Fruit fly (Drosophila melanogaster): ENCODE results near the gene Syx7.

The Syx7 gene

DNA sequence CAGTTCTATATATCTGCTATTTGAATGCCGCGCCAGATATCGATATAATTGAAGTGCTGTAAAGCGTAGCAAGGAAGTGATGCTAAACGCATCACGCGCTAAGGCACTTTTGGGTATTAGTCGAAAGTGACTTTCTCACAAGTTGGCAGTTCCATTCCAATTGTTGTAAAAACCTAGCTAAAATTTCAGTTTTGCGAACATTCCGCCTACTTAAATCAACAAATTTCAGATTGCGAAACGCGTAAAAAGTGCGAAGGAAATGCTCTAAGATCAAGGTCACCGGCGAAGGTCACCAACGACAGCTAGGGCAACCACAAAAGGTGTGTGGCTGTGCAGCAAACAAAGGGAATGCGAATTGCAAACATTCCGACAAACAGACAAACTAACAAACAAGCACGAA, at the start of gene Syx7:
TSS of gene Syx7 (plus strand) at position 131 of the 400 bp plus-strand sequence.
- peak; percentile 39 for TF ChIP-seq CG17801 (GFP tag; optimal IDR thresholded peaks at IDR 0.05; ENCODE audit: partially characterized antibody)

DNA sequence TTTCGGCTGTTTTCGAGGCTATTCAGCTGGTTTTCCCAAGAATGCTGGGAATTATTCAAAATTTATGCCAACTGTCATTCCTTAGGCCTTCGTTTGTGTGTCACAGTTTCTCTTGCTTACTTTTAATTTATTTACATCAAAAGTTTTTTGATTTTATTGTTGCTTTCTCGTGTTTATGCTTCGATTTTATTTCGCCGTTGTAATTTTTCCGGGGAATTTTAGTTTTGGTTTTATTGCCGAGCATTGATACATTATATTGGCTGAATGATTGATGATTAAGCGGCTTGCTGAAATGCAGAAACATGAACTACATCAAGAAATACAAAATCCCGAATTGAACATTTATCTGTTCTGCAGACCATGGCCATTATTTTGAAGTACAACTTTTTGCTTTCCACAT, 47.5 kb upstream of the Syx7 start:
- no peak for TF ChIP-seq CG17801 (GFP tag; optimal IDR thresholded peaks at IDR 0.05; ENCODE audit: partially characterized antibody)

DNA sequence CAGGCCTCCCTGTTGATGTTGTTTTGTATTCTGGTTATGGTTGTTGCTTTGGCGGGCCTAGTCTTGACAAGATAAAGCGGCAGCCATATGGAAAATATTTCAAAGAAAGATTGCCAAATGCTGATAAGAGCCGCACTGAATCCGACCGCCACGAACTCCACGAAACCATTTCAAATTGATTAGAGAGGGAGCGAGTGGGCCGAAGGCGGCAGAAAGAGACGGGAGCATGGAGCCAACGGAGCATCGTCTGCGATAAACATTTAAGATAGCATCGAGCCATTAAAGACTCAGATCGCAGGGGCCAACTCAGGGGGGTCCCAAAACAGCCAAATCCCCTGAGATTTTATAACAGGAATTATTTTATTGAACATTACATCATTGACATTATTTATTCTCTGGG, 45.4 kb upstream of the Syx7 start:
- TF ChIP-seq CG17801 (GFP tag; optimal IDR thresholded peaks at IDR 0.05; ENCODE audit: partially characterized antibody) = no peak

DNA sequence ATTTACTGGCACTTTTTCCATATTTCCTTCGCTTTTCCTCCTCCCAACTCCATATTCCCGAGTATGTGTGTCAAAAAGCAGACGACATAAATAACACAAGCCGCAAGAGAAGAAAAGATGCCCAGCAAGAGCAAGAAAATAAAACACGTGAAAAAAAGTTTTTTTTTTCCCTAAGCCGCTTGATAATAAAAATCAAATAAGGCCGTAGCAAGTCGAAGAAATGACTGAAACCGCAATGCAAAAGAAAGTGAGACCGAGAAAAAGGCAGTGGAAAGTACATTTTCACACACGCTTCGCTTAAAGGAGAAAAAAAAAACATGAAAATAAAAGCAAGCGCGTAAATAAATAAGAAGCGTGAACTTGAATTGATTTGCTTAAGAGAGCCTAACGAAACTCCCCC, 43.1 kb upstream of the Syx7 start:
- TF ChIP-seq CG17801 (GFP tag; optimal IDR thresholded peaks at IDR 0.05; ENCODE audit: partially characterized antibody) = no peak

DNA sequence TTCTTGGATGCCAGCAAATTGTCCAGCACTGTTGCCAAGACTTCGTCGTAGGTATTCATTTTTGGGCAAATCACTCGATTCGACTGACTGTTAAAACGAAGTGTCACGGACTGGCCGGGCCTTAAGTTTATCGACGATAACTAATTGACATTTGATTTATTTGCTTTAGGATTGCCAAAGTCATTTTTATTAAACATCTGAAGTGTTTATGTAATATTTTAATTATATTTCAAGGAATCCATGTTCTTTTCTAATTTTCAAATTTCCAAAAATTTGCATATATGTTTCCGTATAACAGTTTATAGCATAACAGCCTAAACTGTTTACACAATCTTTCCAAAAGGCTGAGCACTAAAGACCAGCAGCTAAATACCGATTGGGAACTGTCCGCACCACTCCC, 39.0 kb upstream of the Syx7 start, which contains the start of gene sa:
TSS of gene sa (minus strand) at position 101 of the 400 bp plus-strand sequence.
- no peak for TF ChIP-seq CG17801 (GFP tag; optimal IDR thresholded peaks at IDR 0.05; ENCODE audit: partially characterized antibody)

DNA sequence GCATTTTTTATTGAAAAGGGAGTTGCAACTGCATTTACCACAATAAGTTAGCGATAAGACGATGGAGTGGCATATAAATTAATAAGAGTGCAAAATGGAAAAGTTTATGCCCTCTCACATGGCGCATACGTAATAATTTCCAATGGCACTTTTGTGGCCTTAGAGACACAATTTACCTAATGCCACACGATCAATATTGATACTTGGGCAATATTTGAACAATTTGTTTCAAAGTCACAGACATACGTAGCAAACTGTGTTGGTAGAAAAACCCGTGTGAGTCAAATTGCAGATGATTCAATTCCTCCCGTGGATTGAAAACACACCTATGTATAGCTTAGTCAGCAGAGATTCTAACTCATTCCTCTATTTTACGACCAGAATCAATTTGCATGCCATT, 33.5 kb upstream of the Syx7 start:
- no peak for TF ChIP-seq CG17801 (GFP tag; optimal IDR thresholded peaks at IDR 0.05; ENCODE audit: partially characterized antibody)

DNA sequence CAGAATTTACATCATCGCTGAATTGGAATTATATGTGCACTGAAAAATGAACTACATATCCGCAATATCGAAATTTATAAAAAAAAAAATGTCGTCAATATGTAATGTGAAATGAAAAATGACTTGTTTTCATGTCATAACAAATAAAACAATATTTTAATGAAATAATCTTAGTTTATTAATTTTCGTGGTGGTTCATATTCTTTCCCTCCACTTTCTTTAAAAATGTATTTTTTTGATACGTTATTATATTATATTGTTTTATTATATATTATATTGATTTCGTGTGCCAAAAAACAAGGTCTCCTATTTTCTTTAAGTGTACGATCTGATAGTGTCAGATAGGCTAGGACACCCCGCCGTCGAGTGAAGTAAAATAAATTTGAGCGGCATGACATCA, 31.3 kb upstream of the Syx7 start:
- no peak for TF ChIP-seq CG17801 (GFP tag; optimal IDR thresholded peaks at IDR 0.05; ENCODE audit: partially characterized antibody)

DNA sequence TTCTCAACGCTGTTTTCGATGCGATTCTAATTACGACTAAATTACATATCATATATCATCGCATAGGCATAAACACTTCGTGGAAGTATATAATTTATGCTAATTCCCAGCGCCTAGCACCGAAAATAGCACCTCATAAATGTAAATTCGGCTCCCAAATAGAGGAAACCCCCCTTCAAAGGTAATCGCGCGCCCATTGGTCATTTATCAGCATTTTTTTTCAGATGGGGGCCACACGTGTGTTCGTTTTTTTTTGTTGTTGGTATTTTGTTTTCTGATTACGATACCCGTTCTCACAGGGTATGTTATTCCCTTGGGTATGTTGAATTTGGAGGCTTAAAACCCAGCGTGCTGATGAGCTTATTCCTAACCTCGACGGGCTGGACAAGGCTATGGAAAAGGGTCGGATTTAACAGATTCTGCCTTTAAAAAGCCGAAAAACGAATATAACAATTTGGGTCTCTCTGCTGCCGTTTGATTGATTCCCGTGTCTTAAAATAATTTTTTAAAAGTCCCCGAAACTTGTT, 28.6 kb upstream of the Syx7 start:
- no peak for TF ChIP-seq CG17801 (GFP tag; optimal IDR thresholded peaks at IDR 0.05; ENCODE audit: partially characterized antibody)

DNA sequence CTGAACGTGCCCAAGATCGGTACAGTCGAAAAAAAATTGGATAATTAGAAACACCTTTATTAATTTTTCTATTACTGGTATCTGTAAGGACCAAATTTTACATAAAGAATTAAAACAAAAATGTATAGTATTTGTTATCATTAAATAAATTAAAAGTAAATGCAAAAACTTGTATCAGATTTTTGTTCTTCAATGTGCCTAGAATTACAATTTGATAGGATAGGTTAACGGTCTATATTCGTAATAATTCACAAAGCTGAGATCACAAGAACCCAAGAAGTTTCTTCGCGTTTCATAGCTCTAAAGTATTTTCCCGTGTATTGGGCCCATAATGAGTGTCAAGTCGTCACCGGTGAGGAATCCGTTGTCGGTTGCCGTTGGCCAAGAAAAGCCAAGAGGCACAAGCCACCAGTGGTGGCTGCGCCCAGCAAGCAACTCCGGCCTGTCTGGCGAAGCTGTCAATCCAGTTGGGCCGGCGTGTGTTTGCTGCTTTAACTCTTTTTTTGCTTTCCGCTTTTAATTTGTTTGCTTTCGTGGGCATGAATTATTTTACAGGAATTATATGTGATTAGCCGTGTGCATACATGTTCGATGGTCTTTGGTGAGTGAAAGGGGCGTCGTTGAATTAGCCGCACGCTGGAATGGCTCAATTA, 27.6 kb upstream of the Syx7 start:
- TF ChIP-seq CG17801 (GFP tag; optimal IDR thresholded peaks at IDR 0.05; ENCODE audit: partially characterized antibody) = no peak

DNA sequence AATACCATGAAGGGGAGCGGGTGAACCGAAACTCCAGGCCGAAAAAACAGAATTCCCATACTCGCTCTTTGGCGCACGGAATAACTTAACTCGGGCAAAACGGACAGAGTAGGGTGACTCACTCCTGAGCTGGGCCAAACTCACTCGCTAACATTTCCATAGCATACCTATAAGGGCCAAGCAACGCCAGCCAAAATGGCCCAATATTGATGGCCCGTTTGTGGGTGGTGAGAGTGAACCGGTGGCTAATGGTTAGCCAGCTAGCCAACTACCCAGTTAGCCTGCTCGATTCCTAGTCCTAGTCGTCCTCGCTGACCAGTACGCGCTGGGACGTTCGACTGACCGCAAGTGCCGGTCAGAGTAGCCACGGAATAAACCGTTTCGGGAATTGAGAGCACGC, 18.1 kb upstream of the Syx7 start, which contains the start of gene CG33288:
TSS of gene CG33288 (plus strand) at position 301 of the 400 bp plus-strand sequence.
- TF ChIP-seq CG17801 (GFP tag; optimal IDR thresholded peaks at IDR 0.05; ENCODE audit: partially characterized antibody) = no peak

DNA sequence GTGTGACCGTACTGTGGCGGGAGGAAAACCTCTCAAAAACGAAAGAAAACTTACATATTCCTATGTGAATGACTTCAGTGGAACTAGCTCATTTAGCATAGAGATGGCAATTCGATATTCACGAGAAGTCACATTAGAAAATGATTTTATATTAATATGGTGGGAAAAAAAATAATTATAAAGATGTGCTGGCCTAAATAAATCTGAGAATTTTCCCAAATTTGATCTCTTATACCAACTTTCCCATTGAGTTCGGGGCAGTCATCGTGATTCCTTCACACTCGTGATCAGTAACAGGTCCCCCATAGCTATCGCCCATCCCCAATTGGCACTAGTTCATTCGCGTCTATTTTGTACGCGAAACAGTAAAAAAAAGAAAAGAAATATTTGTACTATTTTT, 12.5 kb upstream of the Syx7 start, which contains the start of the genes barc and Aef1:
TSS of gene barc (minus strand) at position 37 of the 400 bp plus-strand sequence.
TSS of gene Aef1 (plus strand) at position 325 of the 400 bp plus-strand sequence.
- TF ChIP-seq CG17801 (GFP tag; optimal IDR thresholded peaks at IDR 0.05; ENCODE audit: partially characterized antibody) = peak; percentile 31

DNA sequence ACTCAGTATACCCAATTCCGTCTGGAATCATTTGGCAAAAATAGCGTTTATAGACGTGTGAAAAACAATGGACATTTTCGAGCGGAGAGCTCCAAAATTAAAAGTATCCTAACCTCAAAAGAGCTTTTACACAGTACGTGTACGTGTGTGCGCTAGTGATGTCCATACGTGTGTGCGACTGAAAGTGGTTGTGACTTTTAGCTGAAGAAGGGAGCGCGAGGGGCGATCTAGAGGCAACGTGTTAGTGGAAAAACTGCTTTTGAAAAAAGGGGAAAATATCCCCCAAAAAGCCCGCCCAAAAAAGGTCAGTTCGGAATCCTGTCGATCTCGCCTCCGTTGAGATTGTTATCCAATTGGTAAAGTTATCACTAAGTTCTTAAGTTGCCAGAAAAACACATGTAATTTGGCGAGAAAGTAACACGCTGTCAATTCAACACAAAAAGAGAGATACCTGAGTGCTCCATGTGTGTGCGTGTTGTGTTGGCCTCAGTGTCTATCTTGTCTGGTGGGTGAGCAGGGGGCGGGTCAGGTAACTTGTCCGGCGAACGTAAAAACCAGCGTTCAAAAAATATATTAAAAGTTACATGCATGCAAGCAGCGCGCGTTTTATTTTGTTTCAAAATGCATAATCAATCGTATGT, 11.8 kb upstream of the Syx7 start:
- TF ChIP-seq CG17801 (GFP tag; optimal IDR thresholded peaks at IDR 0.05; ENCODE audit: partially characterized antibody) = no peak

DNA sequence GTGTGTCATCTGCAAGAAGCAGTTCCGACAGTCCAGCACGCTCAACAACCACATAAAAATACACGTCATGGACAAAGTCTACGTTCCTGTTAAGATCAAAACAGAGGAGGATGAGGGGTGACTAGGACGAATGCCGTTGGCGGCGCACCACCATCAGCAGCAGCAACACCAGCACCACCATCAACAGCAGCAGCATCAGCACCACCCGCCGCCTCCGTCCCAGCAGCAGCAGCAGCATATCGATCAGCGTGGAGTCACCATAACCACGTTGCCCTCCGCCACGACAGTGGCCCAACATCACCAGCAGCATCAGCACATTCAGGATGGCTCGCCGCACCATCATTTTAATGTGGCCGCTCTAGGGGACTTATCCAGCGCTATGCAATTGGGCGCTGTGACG, 9.5 kb upstream of the Syx7 start:
- no peak for TF ChIP-seq CG17801 (GFP tag; optimal IDR thresholded peaks at IDR 0.05; ENCODE audit: partially characterized antibody)

DNA sequence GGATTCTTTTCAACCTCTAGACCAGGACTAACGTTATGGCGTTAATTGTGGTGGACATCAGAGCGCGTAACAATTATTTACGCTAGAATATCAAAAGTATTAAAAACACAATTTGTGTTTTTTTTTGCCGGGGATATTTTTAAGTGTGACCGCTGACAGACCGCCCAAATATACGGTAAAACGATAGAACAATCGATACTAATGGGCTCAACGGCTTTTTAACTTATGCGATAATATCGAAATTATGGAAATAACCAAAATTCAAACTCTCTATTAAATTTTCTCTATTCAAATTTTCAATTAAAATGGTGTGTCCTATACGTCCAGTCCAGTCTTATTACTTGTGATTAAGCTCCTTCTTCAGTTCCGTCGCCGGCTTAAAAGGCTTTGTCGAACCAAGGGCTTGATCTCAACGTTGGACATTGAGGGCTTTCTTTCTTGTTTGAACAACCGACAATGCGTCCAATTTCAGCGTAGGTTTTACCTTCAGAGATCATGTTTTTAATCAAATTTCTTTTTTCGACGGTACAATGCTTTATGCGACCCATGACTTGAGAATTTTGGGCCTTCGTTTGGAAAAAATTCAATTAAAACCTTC, 4.3 kb upstream of the Syx7 start, which contains the start of gene CG5664:
TSS of gene CG5664 (minus strand) at position 148 of the 598 bp plus-strand sequence.
- TF ChIP-seq CG17801 (GFP tag; optimal IDR thresholded peaks at IDR 0.05; ENCODE audit: partially characterized antibody) = no peak

DNA sequence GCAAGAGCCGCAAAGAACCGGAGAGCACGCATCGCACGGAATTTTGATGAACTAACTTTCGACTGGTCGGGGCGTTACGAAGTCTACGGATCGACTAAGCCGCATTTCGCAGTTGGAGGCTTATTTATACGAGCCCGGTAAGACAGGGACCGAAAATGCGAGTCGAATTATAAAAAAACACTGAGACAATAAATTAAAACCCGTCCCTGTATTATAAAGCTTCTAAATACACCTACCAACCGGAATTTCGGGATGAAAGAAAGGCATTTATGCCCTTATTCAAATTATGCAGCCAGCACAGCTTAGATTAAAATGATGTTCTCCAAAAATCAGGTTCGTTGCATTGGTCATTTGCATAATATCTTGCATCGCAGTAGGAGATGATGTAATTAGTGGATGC, 915 bp upstream of the Syx7 start, which contains the start of gene Alp1:
TSS of gene Alp1 (minus strand) at position 101 of the 400 bp plus-strand sequence.
- no peak for TF ChIP-seq CG17801 (GFP tag; optimal IDR thresholded peaks at IDR 0.05; ENCODE audit: partially characterized antibody)

DNA sequence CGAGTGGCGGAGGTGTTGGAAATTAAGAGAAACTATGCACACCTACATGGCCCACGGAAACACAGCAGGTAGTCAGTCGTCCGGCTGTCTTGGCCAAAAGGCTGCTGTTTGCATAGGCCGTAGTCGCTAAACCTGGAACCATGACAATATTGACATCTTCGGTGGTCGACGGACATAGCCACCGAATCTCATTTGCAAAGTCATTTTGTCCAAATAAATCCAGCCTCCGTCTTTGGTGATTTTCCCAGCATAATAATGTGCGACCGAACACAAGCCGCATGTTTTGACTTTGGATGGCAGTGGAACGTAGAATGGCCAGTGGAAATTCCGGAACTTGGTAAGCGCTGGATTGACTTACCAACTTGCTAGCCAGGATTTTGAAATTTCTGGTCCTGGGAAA, 3.7 kb downstream of the Syx7 start:
- TF ChIP-seq CG17801 (GFP tag; optimal IDR thresholded peaks at IDR 0.05; ENCODE audit: partially characterized antibody) = no peak
